Worm (Caenorhabditis elegans): ENCODE measurements around the gene srm-5.

DNA sequence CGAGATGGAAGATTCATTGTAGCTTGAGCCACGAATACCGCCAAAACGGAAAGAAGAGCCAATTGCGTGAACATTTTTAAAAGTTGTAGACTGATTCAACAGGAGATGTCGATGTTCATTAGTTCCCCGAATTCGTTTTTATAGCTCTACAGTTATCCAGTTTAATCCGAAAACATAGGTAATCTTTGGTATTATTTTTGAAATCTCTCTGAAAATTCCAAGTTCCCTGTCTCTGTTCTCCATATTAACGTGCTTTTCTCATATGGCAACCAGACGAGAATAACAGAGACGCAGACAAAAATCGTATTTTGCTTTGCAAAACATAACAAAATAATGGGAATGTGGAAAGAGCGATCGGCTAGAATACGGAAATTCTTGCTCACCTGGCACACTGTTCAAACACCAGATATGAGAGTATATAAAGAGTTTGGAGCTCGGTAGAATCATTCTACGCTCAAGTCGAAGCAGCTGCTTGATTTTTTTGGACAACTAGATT, 35.4 kb upstream of the srm-5 start, which contains the start of the genes spig-3 and F14D7.12:
- no peak for TF ChIP-seq ama-1 (optimal IDR thresholded peaks at IDR 0.05)
- no peak for TF ChIP-seq dsc-1 (tag; optimal IDR thresholded peaks at IDR 0.05)
- no peak for TF ChIP-seq unc-62 (GFP tag; optimal IDR thresholded peaks at IDR 0.05)
- no peak for TF ChIP-seq ceh-82 (tag; optimal IDR thresholded peaks at IDR 0.05)
- TF ChIP-seq nhr-90 (tag; optimal IDR thresholded peaks at IDR 0.05; ENCODE audit: poor library complexity) = no peak
- TF ChIP-seq nhr-76 (tag; optimal IDR thresholded peaks at IDR 0.05) = no peak
- TF ChIP-seq nhr-71 (tag; optimal IDR thresholded peaks at IDR 0.05) = no peak
- no peak for TF ChIP-seq lin-13 (GFP tag; optimal IDR thresholded peaks at IDR 0.05)
- no peak for TF ChIP-seq ztf-11 (tag; optimal IDR thresholded peaks at IDR 0.05)
- TF ChIP-seq F16B12.6 (tag; optimal IDR thresholded peaks at IDR 0.05) = no peak
- no peak for TF ChIP-seq mep-1 (tag; optimal IDR thresholded peaks at IDR 0.05)
- no peak for TF ChIP-seq nhr-84 (tag; optimal IDR thresholded peaks at IDR 0.05)
